Worm (Caenorhabditis elegans): ENCODE measurements around the gene F28F8.7.

- TF ChIP-seq ztf-29 (GFP tag; IDR thresholded peaks at IDR 0.05) (no peak), ref-1 (GFP tag; conservative IDR thresholded peaks at IDR 0.05) (no peak), flt-1 (GFP tag; IDR thresholded peaks at IDR 0.05) (no peak), cog-1 (tag; optimal IDR thresholded peaks at IDR 0.05) (no peak), med-1 (GFP tag; optimal IDR thresholded peaks at IDR 0.05; ENCODE audit: insufficient read depth) (no peak), klf-2 (GFP tag; conservative IDR thresholded peaks at IDR 0.05) (no peak), tab-1 (GFP tag; IDR thresholded peaks at IDR 0.05) (no peak)
Measured at ce11 chrV:15543252-15543651, 47.2 kb downstream of the F28F8.7 start.

Data from whole organism, midembryonic.